Worm (Caenorhabditis elegans): ENCODE results near the gene F28C1.3.

Gene F28C1.3

DNA sequence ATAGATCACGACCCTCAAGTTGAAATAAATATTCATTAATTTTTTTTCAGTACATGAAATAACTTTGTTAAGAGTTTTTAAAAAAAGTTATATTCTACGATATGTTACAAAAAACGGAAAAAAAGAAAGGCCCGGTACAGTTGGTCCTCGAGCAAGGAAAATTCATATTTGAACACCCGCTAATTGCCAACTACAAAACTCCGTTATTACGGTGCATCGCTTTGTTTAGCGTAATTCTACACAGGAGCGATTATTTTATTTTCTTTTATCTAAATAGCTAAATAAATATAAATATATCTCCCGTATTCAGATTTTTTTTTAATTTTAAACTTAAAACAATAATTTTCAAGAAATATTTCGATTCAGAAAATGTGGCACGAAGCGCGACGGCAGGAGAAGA, 18.0 kb upstream of the F28C1.3 start, which contains the start of gene F28C1.1:
Gene F28C1.1, plus strand, starts transcription at position 365 of the 400 bp plus-strand sequence.
- peak; percentile 20 for TF ChIP-seq lsy-2 (tag; optimal IDR thresholded peaks at IDR 0.05)
- TF ChIP-seq nhr-12 (tag; optimal IDR thresholded peaks at IDR 0.05) = no peak
- TF ChIP-seq ces-1 (GFP tag; optimal IDR thresholded peaks at IDR 0.05) = peak; percentile 53

DNA sequence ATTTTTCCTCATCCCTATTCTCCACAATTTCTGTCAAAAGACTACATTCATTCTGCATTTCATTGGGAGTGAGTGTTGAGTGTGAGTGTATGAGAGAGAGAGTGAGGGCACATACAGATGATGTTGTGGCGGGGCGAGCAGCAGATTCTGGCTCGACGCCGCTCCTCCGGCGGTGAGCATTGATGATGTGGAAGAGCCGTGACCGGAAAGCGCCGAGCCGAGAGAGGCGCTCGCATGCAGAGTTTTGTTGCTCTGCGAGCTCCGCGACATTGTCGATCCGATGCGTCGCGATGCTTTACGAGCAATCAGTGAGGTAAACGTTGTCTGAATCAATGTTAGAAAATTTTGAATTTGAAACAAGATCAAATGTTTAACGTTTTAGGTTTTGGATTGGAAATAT, 12.8 kb upstream of the F28C1.3 start:
- TF ChIP-seq ces-1 (GFP tag; optimal IDR thresholded peaks at IDR 0.05) (no peak), zip-8 (tag; optimal IDR thresholded peaks at IDR 0.05) (no peak), ham-2 (GFP tag; optimal IDR thresholded peaks at IDR 0.05) (no peak), nhr-2 (tag; optimal IDR thresholded peaks at IDR 0.05) (no peak), unc-120 (tag; optimal IDR thresholded peaks at IDR 0.05; ENCODE audit: poor library complexity, severe bottlenecking) (no peak), lsy-2 (tag; optimal IDR thresholded peaks at IDR 0.05) (no peak), elt-3 (tag; optimal IDR thresholded peaks at IDR 0.05) (no peak), ceh-83 (GFP tag; optimal IDR thresholded peaks at IDR 0.05) (no peak), sem-2 (GFP tag; optimal IDR thresholded peaks at IDR 0.05) (no peak), unc-39 (tag; optimal IDR thresholded peaks at IDR 0.05) (no peak), elt-1 (tag; optimal IDR thresholded peaks at IDR 0.05; ENCODE audit: borderline replicate concordance, insufficient read depth) (no peak), nhr-28 (tag; optimal IDR thresholded peaks at IDR 0.05) (no peak), nhr-12 (tag; optimal IDR thresholded peaks at IDR 0.05) (no peak), drap-1 (GFP tag; optimal IDR thresholded peaks at IDR 0.05) (no peak), tbx-8 (GFP tag; optimal IDR thresholded peaks at IDR 0.05) (no peak), hlh-1 (tag; optimal IDR thresholded peaks at IDR 0.05) (no peak), M03D4.4 (tag; optimal IDR thresholded peaks at IDR 0.05) (no peak)

DNA sequence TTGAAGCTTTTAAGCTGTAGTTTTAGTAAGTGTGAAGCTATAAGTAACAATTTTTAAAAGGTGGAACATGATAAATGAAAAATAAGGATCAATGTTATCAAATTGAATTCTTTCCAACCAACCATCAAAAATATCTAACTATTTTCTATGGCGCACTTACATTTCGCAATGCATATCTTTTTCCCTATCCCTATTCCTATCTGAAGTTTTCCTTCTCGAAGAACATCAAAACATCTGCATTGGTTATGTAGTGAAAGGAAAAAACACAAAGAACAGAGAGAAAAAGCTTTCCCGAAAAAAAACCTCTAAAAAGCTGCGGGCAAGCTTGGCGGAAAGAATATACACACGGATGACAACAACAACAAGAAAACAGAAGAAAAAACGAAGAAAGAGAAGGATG, 7.9 kb upstream of the F28C1.3 start:
- no peak for TF ChIP-seq zip-8 (tag; optimal IDR thresholded peaks at IDR 0.05)
- no peak for TF ChIP-seq sem-2 (GFP tag; optimal IDR thresholded peaks at IDR 0.05)
- TF ChIP-seq lsy-2 (tag; optimal IDR thresholded peaks at IDR 0.05) = no peak
- no peak for TF ChIP-seq M03D4.4 (tag; optimal IDR thresholded peaks at IDR 0.05)
- no peak for TF ChIP-seq pha-4 (tag; optimal IDR thresholded peaks at IDR 0.05)
- TF ChIP-seq mep-1 (tag; optimal IDR thresholded peaks at IDR 0.05) = no peak
- no peak for TF ChIP-seq ham-2 (GFP tag; optimal IDR thresholded peaks at IDR 0.05)
- TF ChIP-seq sptf-1 (tag; optimal IDR thresholded peaks at IDR 0.05) = no peak
- no peak for TF ChIP-seq unc-62 (GFP tag; optimal IDR thresholded peaks at IDR 0.05)
- no peak for TF ChIP-seq nhr-2 (tag; optimal IDR thresholded peaks at IDR 0.05)
- TF ChIP-seq unc-120 (tag; optimal IDR thresholded peaks at IDR 0.05; ENCODE audit: poor library complexity, severe bottlenecking) = no peak
- no peak for TF ChIP-seq flh-1 (GFP tag; optimal IDR thresholded peaks at IDR 0.05)
- no peak for TF ChIP-seq mls-2 (tag; optimal IDR thresholded peaks at IDR 0.05)
- TF ChIP-seq cnd-1 (tag; optimal IDR thresholded peaks at IDR 0.05) = no peak
- no peak for TF ChIP-seq elt-1 (tag; optimal IDR thresholded peaks at IDR 0.05; ENCODE audit: borderline replicate concordance, insufficient read depth)
- TF ChIP-seq tbx-8 (GFP tag; optimal IDR thresholded peaks at IDR 0.05) = no peak
- no peak for TF ChIP-seq drap-1 (GFP tag; optimal IDR thresholded peaks at IDR 0.05)

DNA sequence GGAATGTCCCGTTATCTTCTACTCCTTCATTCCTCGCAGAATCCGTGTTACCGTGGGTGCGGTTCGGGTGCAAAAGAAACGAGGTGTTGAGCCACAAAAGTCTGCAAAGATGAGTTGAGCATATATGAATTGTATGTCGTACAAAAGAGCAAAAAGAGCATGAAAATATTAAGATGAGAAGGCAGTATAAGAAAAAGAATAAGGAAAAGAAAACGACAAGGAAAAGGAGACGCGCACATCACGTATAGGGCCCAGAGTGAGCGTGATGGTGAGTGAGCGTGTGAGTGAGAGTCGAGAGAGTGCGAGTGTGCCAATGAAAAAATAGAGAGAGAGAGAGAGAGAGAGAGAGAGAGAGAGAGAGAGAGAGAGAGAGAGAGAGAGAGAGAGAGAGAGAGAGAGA, 5.6 kb upstream of the F28C1.3 start, which contains the start of gene egl-10:
Gene egl-10, minus strand, starts transcription at position 101 of the 400 bp plus-strand sequence.
- TF ChIP-seq flh-1 (GFP tag; optimal IDR thresholded peaks at IDR 0.05) (no peak), cnd-1 (tag; optimal IDR thresholded peaks at IDR 0.05) (peak; percentile 6)

DNA sequence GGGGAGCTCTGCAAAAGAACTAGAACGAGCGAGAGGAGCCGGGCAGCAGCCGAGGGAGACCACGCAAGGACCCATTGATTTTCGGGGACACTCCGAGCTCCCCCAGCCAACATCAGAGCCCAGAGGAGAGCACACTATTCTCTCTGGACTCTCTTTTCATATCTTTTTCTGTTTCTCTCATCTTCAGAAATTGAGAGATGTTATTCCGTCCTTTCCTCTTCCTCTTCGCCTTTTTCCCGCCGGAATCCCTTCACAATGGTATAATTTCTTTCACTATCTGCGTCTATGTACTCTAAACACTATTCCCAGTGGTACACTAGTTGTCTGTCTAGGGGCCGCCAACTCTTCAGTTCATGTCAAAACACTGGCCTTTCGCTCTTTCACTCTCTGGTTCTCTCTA, 3.1 kb upstream of the F28C1.3 start:
- TF ChIP-seq nhr-76 (tag; optimal IDR thresholded peaks at IDR 0.05) (no peak), mep-1 (tag; optimal IDR thresholded peaks at IDR 0.05) (peak; percentile 66), unc-62 (GFP tag; optimal IDR thresholded peaks at IDR 0.05) (peak; percentile 93), ztf-11 (tag; optimal IDR thresholded peaks at IDR 0.05) (peak; percentile 61), hlh-1 (tag; optimal IDR thresholded peaks at IDR 0.05) (peak; percentile 49), mls-2 (tag; optimal IDR thresholded peaks at IDR 0.05) (peak; percentile 25), lsy-2 (tag; optimal IDR thresholded peaks at IDR 0.05) (peak; percentile 20), blmp-1 (tag; optimal IDR thresholded peaks at IDR 0.05) (no peak), sptf-1 (tag; optimal IDR thresholded peaks at IDR 0.05) (peak; percentile 26), unc-39 (tag; optimal IDR thresholded peaks at IDR 0.05) (peak; percentile 18), drap-1 (GFP tag; optimal IDR thresholded peaks at IDR 0.05) (peak; percentile 1), ces-1 (GFP tag; optimal IDR thresholded peaks at IDR 0.05) (peak; percentile 83), M03D4.4 (tag; optimal IDR thresholded peaks at IDR 0.05) (peak; percentile 38), nhr-237 (tag; optimal IDR thresholded peaks at IDR 0.05) (no peak), pha-4 (tag; optimal IDR thresholded peaks at IDR 0.05) (peak; percentile 62), bed-3 (GFP tag; optimal IDR thresholded peaks at IDR 0.05) (no peak), unc-120 (tag; optimal IDR thresholded peaks at IDR 0.05; ENCODE audit: poor library complexity, severe bottlenecking) (peak; percentile 87)
